Worm (Caenorhabditis elegans) whole organism, L4 larva: Measurements from ENCODE around the gene bcs-1.

ENCODE experiments used
- ceh-28 ChIP-seq: fragments of 150-350 bp; optimal IDR thresholded peaks from 2 replicates; lab custom pipeline; 2014; ENCODE audit warnings: missing biosample characterization, missing genetic modification reagents, missing genetic modification characterization
- daf-19 ChIP-seq: fragments of 200-800 bp; sonication (Bioruptor generic); conservative IDR thresholded peaks from 2 replicates; pipeline ENCODE4 v1.3.6; 2022; ENCODE audit warnings: missing genetic modification characterization, missing compliant biosample characterization
- hlh-30 ChIP-seq: sonication (generic microtip); optimal IDR thresholded peaks from 2 replicates; lab custom pipeline; 2017; ENCODE audit warnings: antibody characterized with exemption, mild to moderate bottlenecking, missing genetic modification characterization, missing compliant biosample characterization; ENCODE audit not compliant: insufficient read depth
- nhr-76 ChIP-seq: fragments of 150-350 bp; optimal IDR thresholded peaks from 2 replicates; lab custom pipeline; 2014; ENCODE audit warnings: missing biosample characterization, missing genetic modification characterization
- unc-62 ChIP-seq, 3 experiments: fragments of 150-350 bp in 1 of 3; sonication (generic microtip); optimal IDR thresholded peaks in 2 of 3; peaks in 1 of 3; 1 replicate in 1 of 3; 2 replicates in 2 of 3; lab custom pipeline; 2014 to 2017; ENCODE audit warnings: missing biosample characterization in 3 of 3, missing genetic modification characterization in 3 of 3, missing genetic modification reagents in 3 of 3, missing genotype in 1 of 3

ce11 chrII:8556166-8556565 is 14.7 kb upstream of the bcs-1 start, which contains the start of gene glb-27:
- TF ChIP-seq ceh-28 (tag; lab: Kevin White, UChicago) (no peak), daf-19 (GFP tag; lab: Robert Waterston, UW) (no peak), nhr-76 (tag; lab: Kevin White, UChicago) (no peak), unc-62 (GFP tag; optimal IDR thresholded peaks at IDR 0.05 in 1 of 2; lab: Kevin White, UChicago) (no peak), unc-62 (tag; optimal IDR thresholded peaks at IDR 0.05; lab: Kevin White, UChicago) (no peak), hlh-30 (tag; lab: Kevin White, UChicago) (no peak)
